Worm (Caenorhabditis elegans) whole organism, young adult: Measurements from ENCODE around the gene F55F10.1.

ENCODE experiments used
- B0035.1 ChIP-seq: sonication (generic microtip); optimal IDR thresholded peaks from 2 replicates; lab custom pipeline; 2016; ENCODE audit warnings: missing genetic modification characterization, mild to moderate bottlenecking, missing compliant biosample characterization, missing genotype, missing genetic modification reagents
- B0336.3 ChIP-seq: fragments of 200-800 bp; sonication (Bioruptor generic); IDR thresholded peaks from 2 replicates; pipeline ENCODE4 v1.3.6; 2022; ENCODE audit warnings: missing genetic modification characterization, missing compliant biosample characterization
- D2030.7 ChIP-seq: fragments of 200-800 bp; sonication (Bioruptor generic); IDR thresholded peaks from 2 replicates; pipeline ENCODE4 v1.3.6; 2022; ENCODE audit warnings: missing genetic modification reagents, missing genetic modification characterization, missing compliant biosample characterization
- F10E7.11 ChIP-seq: sonication (generic microtip); optimal IDR thresholded peaks from 2 replicates; lab custom pipeline; 2017; ENCODE audit warnings: mild to moderate bottlenecking, missing genetic modification characterization, moderate library complexity, missing compliant biosample characterization
- F37B4.10 ChIP-seq: fragments of 200-800 bp; sonication (Bioruptor generic); IDR thresholded peaks from 2 replicates; pipeline ENCODE4 v1.3.6; 2022; ENCODE audit warnings: missing genetic modification characterization, missing compliant biosample characterization
- F52B5.7 ChIP-seq: sonication (generic microtip); optimal IDR thresholded peaks from 2 replicates; lab custom pipeline; 2016; ENCODE audit warnings: mild to moderate bottlenecking, missing genetic modification characterization, missing compliant biosample characterization
- F55B11.4 ChIP-seq: sonication (generic microtip); optimal IDR thresholded peaks from 2 replicates; lab custom pipeline; 2016; ENCODE audit warnings: missing compliant biosample characterization, missing genetic modification characterization, borderline replicate concordance; ENCODE audit not compliant: insufficient read depth
- F57A8.1 ChIP-seq: fragments of 200-800 bp; sonication (Bioruptor generic); optimal IDR thresholded peaks from 2 replicates; lab custom pipeline; 2018; ENCODE audit warnings: mild to moderate bottlenecking, missing genetic modification characterization, moderate library complexity, missing compliant biosample characterization
- T07F8.4 ChIP-seq: sonication (generic microtip); optimal IDR thresholded peaks from 2 replicates; lab custom pipeline; 2016; ENCODE audit warnings: mild to moderate bottlenecking, missing genetic modification characterization, moderate library complexity, missing compliant biosample characterization
- ZK185.1 ChIP-seq: sonication (generic microtip); optimal IDR thresholded peaks from 2 replicates; lab custom pipeline; 2016; ENCODE audit warnings: mild to moderate bottlenecking, missing genetic modification characterization, missing compliant biosample characterization; ENCODE audit not compliant: poor library complexity, severe bottlenecking
- akir-1 ChIP-seq: fragments of 200-800 bp; sonication (Bioruptor generic); optimal IDR thresholded peaks from 2 replicates; lab custom pipeline; 2018; ENCODE audit warnings: mild to moderate bottlenecking, missing genetic modification characterization, moderate library complexity, missing compliant biosample characterization
- aptf-2 ChIP-seq: fragments of 200-800 bp; sonication (Bioruptor generic); conservative IDR thresholded peaks from 2 replicates; pipeline ENCODE4 v1.3.6; 2022; ENCODE audit warnings: missing genetic modification reagents, missing genetic modification characterization, missing compliant biosample characterization
- atf-7 ChIP-seq: sonication (generic microtip); optimal IDR thresholded peaks from 2 replicates; lab custom pipeline; 2017; ENCODE audit warnings: mild to moderate bottlenecking, missing genetic modification characterization, missing compliant biosample characterization
- attf-3 ChIP-seq: fragments of 200-800 bp; sonication (Bioruptor generic); conservative IDR thresholded peaks from 2 replicates; pipeline ENCODE4 v1.3.6; 2022; ENCODE audit warnings: missing genetic modification reagents, missing genetic modification characterization, missing compliant biosample characterization
- bed-2 ChIP-seq: fragments of 200-800 bp; sonication (Bioruptor generic); IDR thresholded peaks from 2 replicates; pipeline ENCODE4 v1.3.6; 2022; ENCODE audit warnings: missing genetic modification reagents, missing genetic modification characterization, missing compliant biosample characterization
- cebp-2 ChIP-seq: fragments of 200-800 bp; sonication (Bioruptor generic); IDR thresholded peaks from 2 replicates; pipeline ENCODE4 v1.3.6; 2022; ENCODE audit warnings: missing genetic modification characterization, missing compliant biosample characterization
- chd-7 ChIP-seq: sonication (generic microtip); optimal IDR thresholded peaks from 2 replicates; lab custom pipeline; 2016; ENCODE audit warnings: mild to moderate bottlenecking, missing genetic modification characterization, moderate library complexity, missing compliant biosample characterization
- dox-1 ChIP-seq: fragments of 200-800 bp; sonication (Bioruptor generic); IDR thresholded peaks from 2 replicates; pipeline ENCODE4 v1.3.6; 2022; ENCODE audit warnings: missing genetic modification reagents, missing genetic modification characterization, missing compliant biosample characterization
- egl-18 ChIP-seq: fragments of 200-800 bp; sonication (Bioruptor generic); IDR thresholded peaks from 2 replicates; pipeline ENCODE4 v1.3.6; 2022; ENCODE audit warnings: missing genetic modification reagents, missing genetic modification characterization, missing compliant biosample characterization
- egl-44 ChIP-seq: fragments of 200-800 bp; sonication (Bioruptor generic); IDR thresholded peaks from 2 replicates; pipeline ENCODE4 v1.3.6; 2022; ENCODE audit warnings: missing genetic modification reagents, missing genetic modification characterization, missing compliant biosample characterization
- ekl-4 ChIP-seq: fragments of 200-800 bp; sonication (Bioruptor generic); IDR thresholded peaks from 2 replicates; pipeline ENCODE4 v1.3.6; 2022; ENCODE audit warnings: missing genetic modification reagents, missing genetic modification characterization, missing compliant biosample characterization
- gei-17 ChIP-seq: fragments of 200-800 bp; sonication (Bioruptor generic); optimal IDR thresholded peaks from 2 replicates; lab custom pipeline; 2018; ENCODE audit warnings: mild to moderate bottlenecking, missing genetic modification characterization, missing compliant biosample characterization
- hlh-26 ChIP-seq: fragments of 200-800 bp; sonication (Bioruptor generic); conservative IDR thresholded peaks from 2 replicates; pipeline ENCODE4 v1.3.6; 2022; ENCODE audit warnings: missing genetic modification reagents, missing genetic modification characterization, missing compliant biosample characterization
- hmg-20 ChIP-seq: fragments of 200-800 bp; sonication (Bioruptor generic); IDR thresholded peaks from 2 replicates; pipeline ENCODE4 v1.3.6; 2022; ENCODE audit warnings: missing genetic modification reagents, missing genetic modification characterization, missing compliant biosample characterization
- hsf-1 ChIP-seq: fragments of 200-800 bp; sonication (Bioruptor generic); IDR thresholded peaks from 2 replicates; pipeline ENCODE4 v1.3.6; 2022; ENCODE audit warnings: missing genetic modification reagents, missing genetic modification characterization, missing compliant biosample characterization
- lin-54 ChIP-seq: fragments of 200-800 bp; sonication (Bioruptor generic); optimal IDR thresholded peaks from 2 replicates; lab custom pipeline; 2018; ENCODE audit warnings: mild to moderate bottlenecking, missing genetic modification characterization, missing compliant biosample characterization
- lsl-1 ChIP-seq: fragments of 200-800 bp; sonication (Bioruptor generic); optimal IDR thresholded peaks from 2 replicates; lab custom pipeline; 2018; ENCODE audit warnings: mild to moderate bottlenecking, missing genetic modification characterization, moderate library complexity, missing compliant biosample characterization
- mxl-1 ChIP-seq: sonication (generic microtip); optimal IDR thresholded peaks from 2 replicates; lab custom pipeline; 2016; ENCODE audit warnings: missing genetic modification characterization, missing compliant biosample characterization
- nfya-2 ChIP-seq: fragments of 200-800 bp; sonication (Bioruptor generic); IDR thresholded peaks from 2 replicates; pipeline ENCODE4 v1.3.6; 2022; ENCODE audit warnings: missing genetic modification reagents, missing genetic modification characterization, missing compliant biosample characterization
- nhr-120 ChIP-seq: fragments of 200-800 bp; sonication (Bioruptor generic); IDR thresholded peaks from 2 replicates; pipeline ENCODE4 v1.3.6; 2022; ENCODE audit warnings: missing genetic modification characterization, missing compliant biosample characterization
- nhr-90 ChIP-seq: sonication (generic microtip); optimal IDR thresholded peaks from 2 replicates; lab custom pipeline; 2016; ENCODE audit warnings: missing genotype, mild to moderate bottlenecking, missing genetic modification characterization, missing compliant biosample characterization
- pbrm-1 ChIP-seq: fragments of 200-800 bp; sonication (Bioruptor generic); IDR thresholded peaks from 2 replicates; pipeline ENCODE4 v1.3.6; 2022; ENCODE audit warnings: missing genetic modification reagents, missing genetic modification characterization, missing compliant biosample characterization
- rcor-1 ChIP-seq: fragments of 200-800 bp; sonication (Bioruptor generic); IDR thresholded peaks from 2 replicates; pipeline ENCODE4 v1.3.6; 2022; ENCODE audit warnings: missing genetic modification reagents, missing genetic modification characterization, missing compliant biosample characterization
- rec-8 ChIP-seq, 2 experiments: sonication (generic microtip); optimal IDR thresholded peaks; 2 replicates each; lab custom pipeline; 2016; ENCODE audit warnings: mild to moderate bottlenecking in 2 of 2, missing genetic modification characterization in 2 of 2, missing genetic modification reagents in 2 of 2, missing genotype in 2 of 2, missing biosample characterization in 1 of 2, missing compliant biosample characterization in 1 of 2, moderate library complexity in 1 of 2
- repo-1 ChIP-seq: sonication (generic microtip); optimal IDR thresholded peaks from 2 replicates; lab custom pipeline; 2017; ENCODE audit warnings: mild to moderate bottlenecking, missing genetic modification characterization, missing compliant biosample characterization
- rpc-1 ChIP-seq, 2 experiments: fragments of 150-350 bp in 1 of 2; sonication (generic microtip) in 1 of 2; optimal IDR thresholded peaks; 2 replicates each; lab custom pipeline; 2014 to 2018; ENCODE audit warnings: missing biosample characterization in 1 of 2, missing genetic modification characterization in 1 of 2, missing genetic modification reagents in 1 of 2, missing genotype in 1 of 2
- sdz-38 ChIP-seq: sonication (generic microtip); optimal IDR thresholded peaks from 2 replicates; lab custom pipeline; 2016; ENCODE audit warnings: missing genotype, missing genetic modification characterization, missing compliant biosample characterization
- snpc-4 ChIP-seq, 5 experiments: fragments of 150-350 bp in 1 of 5; sonication (generic microtip) in 4 of 5; optimal IDR thresholded peaks; 2 replicates each; lab custom pipeline; 2014 to 2018; ENCODE audit warnings: missing genetic modification characterization in 5 of 5, missing biosample characterization in 3 of 5, antibody characterized with exemption in 2 of 5, mild to moderate bottlenecking in 2 of 5, missing compliant biosample characterization in 2 of 5, missing genotype in 2 of 5, moderate library complexity in 2 of 5, missing genetic modification reagents in 1 of 5
- tbp1 ChIP-seq: fragments of 200-800 bp; sonication (Bioruptor generic); optimal IDR thresholded peaks from 2 replicates; lab custom pipeline; 2018; ENCODE audit warnings: mild to moderate bottlenecking, missing genetic modification characterization, missing compliant biosample characterization
- tlf-1 ChIP-seq: fragments of 200-800 bp; sonication (Bioruptor generic); optimal IDR thresholded peaks from 2 replicates; lab custom pipeline; 2018; ENCODE audit warnings: mild to moderate bottlenecking, missing genetic modification characterization, missing compliant biosample characterization
- zfh-2 ChIP-seq: fragments of 200-800 bp; sonication (Bioruptor generic); conservative IDR thresholded peaks from 2 replicates; pipeline ENCODE4 v1.3.6; 2022; ENCODE audit warnings: missing genetic modification reagents, missing genetic modification characterization, missing compliant biosample characterization
- ztf-25 ChIP-seq: fragments of 200-800 bp; sonication (Bioruptor generic); IDR thresholded peaks from 2 replicates; pipeline ENCODE4 v1.3.6; 2022; ENCODE audit warnings: missing genetic modification reagents, missing genetic modification characterization, missing compliant biosample characterization
- ztf-6 ChIP-seq: fragments of 200-800 bp; sonication (Bioruptor generic); IDR thresholded peaks from 2 replicates; pipeline ENCODE4 v1.3.6; 2022; ENCODE audit warnings: missing genetic modification reagents, missing genetic modification characterization, missing compliant biosample characterization

The F55F10.1 gene

ce11 chrIV:4413114-4413513, 52.5 kb downstream of the F55F10.1 start:
- no peak for TF ChIP-seq gei-17 (GFP tag; lab: Kevin White, UChicago)
- TF ChIP-seq atf-7 (tag; lab: Kevin White, UChicago) = peak; percentile 15
- TF ChIP-seq tbp1 (GFP tag; lab: Kevin White, UChicago) = no peak
- TF ChIP-seq F52B5.7 = peak; percentile 23
- no peak for TF ChIP-seq egl-44 (GFP tag; lab: Robert Waterston, UW)
- TF ChIP-seq chd-7 (tag; lab: Kevin White, UChicago) = peak; percentile 46
- TF ChIP-seq tlf-1 (GFP tag; lab: Kevin White, UChicago) = no peak
- no peak for TF ChIP-seq T07F8.4
- TF ChIP-seq lin-54 = no peak
- no peak for TF ChIP-seq repo-1
- TF ChIP-seq pbrm-1 (GFP tag; lab: Robert Waterston, UW) = no peak
- no peak for TF ChIP-seq ZK185.1 (tag; lab: Kevin White, UChicago)
- peak; percentile 33; the same call in 1 of the 2 replicates for TF ChIP-seq dox-1
- no peak for TF ChIP-seq nfya-2
- TF ChIP-seq rpc-1 (optimal IDR thresholded peaks at IDR 0.05; lab: Kevin White, UChicago) = no peak
- no peak for TF ChIP-seq rpc-1 (tag; optimal IDR thresholded peaks at IDR 0.05; lab: Kevin White, UChicago)
- TF ChIP-seq F55B11.4 (tag; lab: Kevin White, UChicago) = no peak
- no peak for TF ChIP-seq egl-18 (GFP tag; lab: Robert Waterston, UW)
- no peak for TF ChIP-seq F57A8.1
- no peak for TF ChIP-seq nhr-120 (GFP tag; lab: Robert Waterston, UW)
- TF ChIP-seq hsf-1 (GFP tag; lab: Robert Waterston, UW) = 0 out of 2 replicates have a peak, but pooled peaks have one; percentile 22
- no peak for TF ChIP-seq mxl-1 (tag; lab: Kevin White, UChicago)
- TF ChIP-seq D2030.7 (GFP tag; lab: Robert Waterston, UW) = no peak
- TF ChIP-seq B0336.3 (GFP tag; lab: Robert Waterston, UW) = no peak
- TF ChIP-seq bed-2 (GFP tag; lab: Robert Waterston, UW) = no peak
- no peak for TF ChIP-seq sdz-38
- TF ChIP-seq hlh-26 (GFP tag; lab: Robert Waterston, UW) = no peak
- TF ChIP-seq aptf-2 (GFP tag; lab: Robert Waterston, UW) = no peak
- TF ChIP-seq rec-8 (tag; optimal IDR thresholded peaks at IDR 0.05; lab: Kevin White, UChicago) = no peak
- 0 out of 2 replicates have a peak, but pooled peaks have one; percentile 35 for TF ChIP-seq zfh-2
- no peak for TF ChIP-seq cebp-2 (GFP tag; lab: Robert Waterston, UW)
- no peak for TF ChIP-seq nhr-90
- TF ChIP-seq ztf-6 (GFP tag; lab: Robert Waterston, UW) = no peak
- no peak for TF ChIP-seq hmg-20 (GFP tag; lab: Robert Waterston, UW)
- no peak for TF ChIP-seq rcor-1 (GFP tag; lab: Robert Waterston, UW)

- TF ChIP-seq lsl-1 (GFP tag; lab: Kevin White, UChicago) (no peak), B0035.1 (tag; lab: Kevin White, UChicago) (no peak), akir-1 (no peak), ztf-25 (GFP tag; lab: Robert Waterston, UW) (no peak), attf-3 (GFP tag; lab: Robert Waterston, UW) (no peak), snpc-4 (GFP tag; optimal IDR thresholded peaks at IDR 0.05; lab: Kevin White, UChicago) (no peak), snpc-4 (tag; optimal IDR thresholded peaks at IDR 0.05; lab: Kevin White, UChicago) (no peak), F10E7.11 (tag; lab: Kevin White, UChicago) (no peak), ekl-4 (no peak), chd-7 (tag; lab: Kevin White, UChicago) (no peak), F52B5.7 (no peak), aptf-2 (GFP tag; lab: Robert Waterston, UW) (no peak), F37B4.10 (GFP tag; lab: Robert Waterston, UW) (no peak)
These were observed 61.4 kb downstream of the F55F10.1 start, which contains the start of gene clec-175 for ce11 chrIV:4422029-4422428. Gene clec-175 (plus strand): TSS chrIV:4422329.
